Fruit fly (Drosophila melanogaster): ENCODE results near the gene CG4408.

dm6 chr3R:23355829-23356738, 7.3 kb downstream of the CG4408 start, which contains the start of the genes ATPsynCF6 and Sec13:
- TF ChIP-seq cic (GFP tag; optimal IDR thresholded peaks at IDR 0.05) (no peak), Clk (GFP tag; optimal IDR thresholded peaks at IDR 0.05) (no peak), pad (GFP tag; optimal IDR thresholded peaks at IDR 0.05) (peak; percentile 13), toe (GFP tag; optimal IDR thresholded peaks at IDR 0.05) (peak; percentile 88), bab1 (GFP tag; optimal IDR thresholded peaks at IDR 0.05) (peak; percentile 51), CG7101 (tag; optimal IDR thresholded peaks at IDR 0.05) (peak; percentile 29), cnc (optimal IDR thresholded peaks at IDR 0.05) (no peak), ovo (GFP tag; optimal IDR thresholded peaks at IDR 0.05) (peak; percentile 8), CG1620 (GFP tag; optimal IDR thresholded peaks at IDR 0.05) (no peak), CG11617 (GFP tag; optimal IDR thresholded peaks at IDR 0.05) (no peak), CG5204 (GFP tag; optimal IDR thresholded peaks at IDR 0.05) (no peak), CG7045 (GFP tag; optimal IDR thresholded peaks at IDR 0.05) (peak; percentile 60), Crg-1 (GFP tag; optimal IDR thresholded peaks at IDR 0.05) (no peak)

All from whole organism, adult.